Fruit fly (Drosophila melanogaster): ENCODE measurements around the gene kst.

Gene kst

DNA sequence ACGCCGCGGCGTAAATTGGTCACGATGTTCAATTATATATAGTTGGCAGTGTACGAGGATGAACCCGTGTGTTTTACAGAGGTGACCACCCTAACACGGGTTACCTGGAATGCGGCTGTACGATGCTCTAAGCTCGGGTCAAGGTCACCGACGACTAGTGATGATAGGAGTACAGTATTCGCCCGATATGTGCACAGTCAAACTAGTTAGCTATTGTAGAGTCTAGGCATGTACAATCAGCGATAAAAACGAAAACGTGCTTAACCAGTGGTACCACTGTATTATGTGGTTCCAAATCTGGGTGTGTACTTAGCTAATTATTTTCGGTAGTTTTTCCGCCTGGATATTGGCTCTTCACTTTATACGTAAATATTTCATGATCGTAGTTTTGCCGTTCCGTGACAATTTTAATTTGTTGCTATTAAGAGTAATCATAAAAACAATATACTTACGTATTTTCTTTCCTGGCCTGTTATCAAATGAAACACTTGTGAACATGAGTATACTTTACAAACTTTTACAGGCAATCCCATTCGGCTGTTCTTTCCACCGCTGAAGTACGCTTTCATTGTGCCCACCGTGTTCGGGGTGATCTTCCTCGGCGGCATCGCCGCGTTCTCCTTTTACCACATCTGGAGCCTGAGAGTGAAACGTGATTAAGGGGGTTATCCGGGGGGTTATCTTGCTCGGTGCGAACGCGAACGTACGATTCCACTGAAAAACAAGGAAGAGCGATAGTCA lies 16.5 kb upstream of the kst start (continued):
- no peak for TF ChIP-seq CG9139 (GFP tag; optimal IDR thresholded peaks at IDR 0.05)
- no peak for TF ChIP-seq CG16779 (tag; optimal IDR thresholded peaks at IDR 0.05)
- no peak for TF ChIP-seq Ets96B (tag; optimal IDR thresholded peaks at IDR 0.05)
- TF ChIP-seq fd59A (GFP tag; optimal IDR thresholded peaks at IDR 0.05): no peak
- TF ChIP-seq CG6276 (GFP tag; optimal IDR thresholded peaks at IDR 0.05): no peak
- TF ChIP-seq CG8119 (GFP tag; IDR thresholded peaks at IDR 0.05): no peak
- peak; percentile 5 for TF ChIP-seq CG6808 (GFP tag; optimal IDR thresholded peaks at IDR 0.05)
- TF ChIP-seq Blimp-1 (GFP tag; optimal IDR thresholded peaks at IDR 0.05): no peak

DNA sequence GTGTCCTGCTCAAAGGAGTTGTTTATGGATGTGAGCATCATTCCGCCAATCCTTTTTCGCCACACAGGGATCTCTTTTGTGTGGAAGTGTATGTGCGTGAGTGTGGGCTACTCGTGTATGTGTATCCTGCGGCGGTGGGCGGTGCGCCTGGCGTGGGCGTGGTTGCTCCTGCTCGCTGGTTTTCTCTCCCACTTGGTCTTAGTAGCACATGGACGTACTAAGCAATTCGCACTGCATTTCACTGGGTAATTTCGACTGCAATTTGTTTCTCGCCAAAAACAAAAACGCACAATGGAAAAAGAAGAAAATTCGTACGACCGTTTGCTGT lies 11.1 kb upstream of the kst start:
- no peak for TF ChIP-seq CG9139 (GFP tag; optimal IDR thresholded peaks at IDR 0.05)
- TF ChIP-seq Sox102F (GFP tag; optimal IDR thresholded peaks at IDR 0.05): no peak
- TF ChIP-seq eg (GFP tag; IDR thresholded peaks at IDR 0.05): no peak
- no peak for TF ChIP-seq salr (GFP tag; optimal IDR thresholded peaks at IDR 0.05)
- TF ChIP-seq CG6792 (GFP tag; optimal IDR thresholded peaks at IDR 0.05): no peak
- no peak for TF ChIP-seq CG3032 (tag; optimal IDR thresholded peaks at IDR 0.05)
- no peak for TF ChIP-seq achi (GFP tag; optimal IDR thresholded peaks at IDR 0.05)
- TF ChIP-seq Smox (GFP tag; optimal IDR thresholded peaks at IDR 0.05): no peak
- no peak for TF ChIP-seq CG6163 (GFP tag; IDR thresholded peaks at IDR 0.05)
- TF ChIP-seq CG1621 (tag; optimal IDR thresholded peaks at IDR 0.05): no peak

dm6 chr3L:3325925-3326903 lies 10.4 kb upstream of the kst start, which contains the start of gene Gtpx:
TSS of gene Gtpx (plus strand) at chr3L:3326265.
- TF ChIP-seq CG11762 (GFP tag; optimal IDR thresholded peaks at IDR 0.05; ENCODE audit: insufficient read depth) (no peak), CG6808 (GFP tag; optimal IDR thresholded peaks at IDR 0.05) (peak; percentile 50), Sox14 (GFP tag; optimal IDR thresholded peaks at IDR 0.05) (peak; percentile 48), CG8632 (GFP tag; optimal IDR thresholded peaks at IDR 0.05) (peak; percentile 22), Lpt (GFP tag; optimal IDR thresholded peaks at IDR 0.05) (no peak), Hr39 (GFP tag; optimal IDR thresholded peaks at IDR 0.05) (peak; percentile 71), CG4318 (GFP tag; optimal IDR thresholded peaks at IDR 0.05) (no peak), Sox102F (GFP tag; optimal IDR thresholded peaks at IDR 0.05) (no peak), ss (GFP tag; optimal IDR thresholded peaks at IDR 0.05) (peak; percentile 74 to 77), Blimp-1 (GFP tag; optimal IDR thresholded peaks at IDR 0.05) (peak; percentile 65), CG8119 (GFP tag; IDR thresholded peaks at IDR 0.05) (peak; percentile 40; the same call in 1 of the 3 replicates), CG11902 (GFP tag; optimal IDR thresholded peaks at IDR 0.05) (no peak), CG6276 (GFP tag; optimal IDR thresholded peaks at IDR 0.05) (peak; percentile 71), CG8319 (GFP tag; optimal IDR thresholded peaks at IDR 0.05) (no peak), topi (GFP tag; optimal IDR thresholded peaks at IDR 0.05) (peak; percentile 15), CG3919 (GFP tag; optimal IDR thresholded peaks at IDR 0.05) (peak; percentile 46), lz (GFP tag; optimal IDR thresholded peaks at IDR 0.05) (peak; percentile 63), CG6854 (GFP tag; optimal IDR thresholded peaks at IDR 0.05) (peak; percentile 32), Eip93F (GFP tag; optimal IDR thresholded peaks at IDR 0.05) (peak; percentile 39), achi (GFP tag; optimal IDR thresholded peaks at IDR 0.05) (peak; percentile 14), Hr4 (GFP tag; optimal IDR thresholded peaks at IDR 0.05) (no peak), Sox15 (GFP tag; optimal IDR thresholded peaks at IDR 0.05) (peak; percentile 42), CG11294 (GFP tag; IDR thresholded peaks at IDR 0.05) (peak; percentile 8; the same call in 1 of the 2 replicates), CG6792 (GFP tag; optimal IDR thresholded peaks at IDR 0.05) (peak; percentile 56), net (GFP tag; optimal IDR thresholded peaks at IDR 0.05) (peak; percentile 15), CG7368 (GFP tag; optimal IDR thresholded peaks at IDR 0.05) (peak; percentile 14), cyc (GFP tag; optimal IDR thresholded peaks at IDR 0.05) (peak; percentile 40), Eip75B (GFP tag; optimal IDR thresholded peaks at IDR 0.05) (peak; percentile 34), CG6163 (GFP tag; IDR thresholded peaks at IDR 0.05) (0 out of 3 replicates have a peak, but pooled peaks have one; percentile 42), CG10669 (GFP tag; optimal IDR thresholded peaks at IDR 0.05) (peak; percentile 18), spab (GFP tag; optimal IDR thresholded peaks at IDR 0.05) (peak; percentile 57), fd59A (GFP tag; optimal IDR thresholded peaks at IDR 0.05) (no peak), svp (GFP tag) (peak; percentile 97), fkh (GFP tag; optimal IDR thresholded peaks at IDR 0.05) (peak; percentile 62), CG3032 (tag; optimal IDR thresholded peaks at IDR 0.05) (peak; percentile 31), eg (GFP tag; IDR thresholded peaks at IDR 0.05) (0 out of 3 replicates have a peak, but pooled peaks have one; percentile 40)

All from whole organism, prepupa.